Worm (Caenorhabditis elegans) whole organism, mixed stage, embryonic: ENCODE measurements around the gene K03B4.1.

Experiments used
- M03D4.4 ChIP-seq: sonication (generic microtip); optimal IDR thresholded peaks from 2 replicates; lab custom pipeline; 2017; ENCODE audit warnings: mild to moderate bottlenecking, missing genetic modification characterization, missing compliant biosample characterization
- bed-3 ChIP-seq: fragments of 200-800 bp; sonication (Bioruptor generic); optimal IDR thresholded peaks from 3 replicates; lab custom pipeline; 2018; ENCODE audit warnings: mild to moderate bottlenecking, missing genetic modification characterization, moderate library complexity, missing compliant biosample characterization
- blmp-1 ChIP-seq: fragments of 150-350 bp; optimal IDR thresholded peaks from 2 replicates; lab custom pipeline; 2014; ENCODE audit warnings: missing biosample characterization, missing genetic modification characterization
- ceh-39 ChIP-seq: fragments of 150-350 bp; optimal IDR thresholded peaks from 2 replicates; lab custom pipeline; 2014; ENCODE audit warnings: missing biosample characterization, missing genetic modification characterization
- ceh-43 ChIP-seq: fragments of 200-800 bp; sonication (Bioruptor generic); optimal IDR thresholded peaks from 2 replicates; lab custom pipeline; 2018; ENCODE audit warnings: mild to moderate bottlenecking, missing genetic modification characterization, moderate library complexity, missing compliant biosample characterization
- ceh-83 ChIP-seq: fragments of 200-800 bp; sonication (Bioruptor generic); optimal IDR thresholded peaks from 2 replicates; lab custom pipeline; 2018; ENCODE audit warnings: mild to moderate bottlenecking, missing genetic modification characterization, missing compliant biosample characterization
- ces-1 ChIP-seq: fragments of 150-350 bp; optimal IDR thresholded peaks from 2 replicates; lab custom pipeline; 2014; ENCODE audit warnings: missing biosample characterization, missing genetic modification reagents, missing genetic modification characterization
- cnd-1 ChIP-seq: fragments of 200-800 bp; sonication (Bioruptor generic); optimal IDR thresholded peaks from 2 replicates; lab custom pipeline; 2018; ENCODE audit warnings: mild to moderate bottlenecking, missing genetic modification characterization, missing compliant biosample characterization
- drap-1 ChIP-seq: fragments of 200-800 bp; sonication (Bioruptor generic); optimal IDR thresholded peaks from 3 replicates; lab custom pipeline; 2018; ENCODE audit warnings: mild to moderate bottlenecking, missing genetic modification characterization, missing compliant biosample characterization
- elt-1 ChIP-seq: sonication (generic microtip); optimal IDR thresholded peaks from 2 replicates; lab custom pipeline; 2017; ENCODE audit warnings: missing genetic modification characterization, mild to moderate bottlenecking, missing compliant biosample characterization, antibody characterized with exemption, moderate library complexity, borderline replicate concordance; ENCODE audit not compliant: insufficient read depth
- elt-3 ChIP-seq: fragments of 150-350 bp; optimal IDR thresholded peaks from 2 replicates; lab custom pipeline; 2014; ENCODE audit warnings: missing biosample characterization, missing genetic modification characterization
- flh-1 ChIP-seq: fragments of 200-800 bp; sonication (Bioruptor generic); optimal IDR thresholded peaks from 2 replicates; lab custom pipeline; 2018; ENCODE audit warnings: mild to moderate bottlenecking, missing genetic modification characterization, moderate library complexity, missing compliant biosample characterization
- ham-2 ChIP-seq: fragments of 200-800 bp; sonication (Bioruptor generic); optimal IDR thresholded peaks from 2 replicates; lab custom pipeline; 2018; ENCODE audit warnings: mild to moderate bottlenecking, missing genetic modification characterization, missing compliant biosample characterization
- hlh-1 ChIP-seq: fragments of 150-350 bp; optimal IDR thresholded peaks from 2 replicates; lab custom pipeline; 2014; ENCODE audit warnings: missing biosample characterization, missing genetic modification reagents, missing genetic modification characterization
- lin-13 ChIP-seq: fragments of 150-350 bp; optimal IDR thresholded peaks from 2 replicates; lab custom pipeline; 2014; ENCODE audit warnings: missing biosample characterization, missing genetic modification characterization
- lin-32 ChIP-seq: fragments of 200-800 bp; sonication (Bioruptor generic); optimal IDR thresholded peaks from 2 replicates; lab custom pipeline; 2018; ENCODE audit warnings: mild to moderate bottlenecking, missing genetic modification characterization, missing compliant biosample characterization
- lsy-2 ChIP-seq: fragments of 150-350 bp; optimal IDR thresholded peaks from 2 replicates; lab custom pipeline; 2014; ENCODE audit warnings: missing biosample characterization, missing genetic modification characterization
- mab-5 ChIP-seq: fragments of 150-350 bp; optimal IDR thresholded peaks from 2 replicates; lab custom pipeline; 2014; ENCODE audit warnings: missing biosample characterization, missing genetic modification characterization
- mep-1 ChIP-seq: fragments of 150-350 bp; optimal IDR thresholded peaks from 2 replicates; lab custom pipeline; 2017; ENCODE audit warnings: missing biosample characterization, missing genetic modification reagents, missing genetic modification characterization, inconsistent platforms
- mls-2 ChIP-seq: sonication (generic microtip); optimal IDR thresholded peaks from 2 replicates; lab custom pipeline; 2016; ENCODE audit warnings: mild to moderate bottlenecking, missing genetic modification characterization, moderate library complexity, missing compliant biosample characterization
- nhr-12 ChIP-seq: fragments of 150-350 bp; optimal IDR thresholded peaks from 2 replicates; lab custom pipeline; 2014; ENCODE audit warnings: missing biosample characterization, missing genetic modification characterization
- nhr-2 ChIP-seq: fragments of 150-350 bp; optimal IDR thresholded peaks from 2 replicates; lab custom pipeline; 2014; ENCODE audit warnings: missing biosample characterization, missing genetic modification characterization
- nhr-237 ChIP-seq: fragments of 150-350 bp; optimal IDR thresholded peaks from 2 replicates; lab custom pipeline; 2014; ENCODE audit warnings: missing biosample characterization, missing genetic modification characterization
- nhr-28 ChIP-seq: fragments of 150-350 bp; optimal IDR thresholded peaks from 2 replicates; lab custom pipeline; 2014; ENCODE audit warnings: missing biosample characterization, missing genetic modification characterization
- nhr-76 ChIP-seq: sonication (generic microtip); optimal IDR thresholded peaks from 2 replicates; lab custom pipeline; 2017; ENCODE audit warnings: missing biosample characterization, missing genetic modification characterization
- pha-4 ChIP-seq: fragments of 150-350 bp; optimal IDR thresholded peaks from 2 replicates; lab custom pipeline; 2018; ENCODE audit warnings: missing biosample characterization, missing genetic modification reagents, missing genetic modification characterization
- sem-2 ChIP-seq: fragments of 200-800 bp; sonication (Bioruptor generic); optimal IDR thresholded peaks from 2 replicates; lab custom pipeline; 2018; ENCODE audit warnings: mild to moderate bottlenecking, missing genetic modification characterization, missing compliant biosample characterization
- snpc-4 ChIP-seq: fragments of 150-350 bp; optimal IDR thresholded peaks from 2 replicates; lab custom pipeline; 2014; ENCODE audit warnings: missing biosample characterization, missing genetic modification characterization
- sptf-1 ChIP-seq: sonication (generic microtip); optimal IDR thresholded peaks from 2 replicates; lab custom pipeline; 2017; ENCODE audit warnings: mild to moderate bottlenecking, missing genetic modification characterization, moderate library complexity, missing compliant biosample characterization
- tbx-8 ChIP-seq: fragments of 200-800 bp; sonication (Bioruptor generic); optimal IDR thresholded peaks from 2 replicates; lab custom pipeline; 2018; ENCODE audit warnings: mild to moderate bottlenecking, missing genetic modification characterization, moderate library complexity, missing compliant biosample characterization
- unc-120 ChIP-seq: sonication (generic microtip); optimal IDR thresholded peaks from 2 replicates; lab custom pipeline; 2017; ENCODE audit warnings: missing genetic modification characterization, missing compliant biosample characterization; ENCODE audit not compliant: poor library complexity, severe bottlenecking
- unc-39 ChIP-seq: fragments of 150-350 bp; optimal IDR thresholded peaks from 2 replicates; lab custom pipeline; 2014; ENCODE audit warnings: missing biosample characterization, missing genetic modification characterization
- unc-62 ChIP-seq: fragments of 150-350 bp; optimal IDR thresholded peaks from 2 replicates; lab custom pipeline; 2014; ENCODE audit warnings: missing biosample characterization, missing genetic modification reagents, missing genetic modification characterization
- zip-8 ChIP-seq: fragments of 150-350 bp; optimal IDR thresholded peaks from 2 replicates; lab custom pipeline; 2014; ENCODE audit warnings: missing biosample characterization, missing genetic modification characterization
- ztf-11 ChIP-seq: fragments of 150-350 bp; optimal IDR thresholded peaks from 2 replicates; lab custom pipeline; 2014; ENCODE audit warnings: missing biosample characterization, missing genetic modification characterization

K03B4.1 gene

DNA sequence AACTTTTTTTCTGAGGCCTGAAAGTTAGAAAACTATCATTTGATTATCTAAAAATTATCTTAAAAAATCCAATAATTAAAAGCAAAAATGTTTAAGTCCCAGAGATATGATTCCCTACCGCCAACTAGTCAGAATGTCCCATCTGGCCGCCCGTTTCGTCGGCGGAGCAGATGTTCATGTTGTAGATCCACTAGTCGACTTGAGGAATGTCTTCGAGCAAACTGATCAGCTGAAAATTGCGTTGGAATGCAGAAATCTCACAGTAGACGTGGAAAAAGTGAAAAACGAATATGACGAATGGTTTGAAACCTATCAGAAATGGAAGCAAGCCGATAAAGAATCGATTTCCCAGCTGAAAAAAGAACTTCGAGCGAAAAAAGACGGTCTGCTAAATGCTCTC lies at the start of gene K03B4.1:
Gene K03B4.1 (plus strand): TSS at position 97 of the 400 bp plus-strand sequence.
- no peak for TF ChIP-seq mab-5 (tag; lab: Kevin White, UChicago)

DNA sequence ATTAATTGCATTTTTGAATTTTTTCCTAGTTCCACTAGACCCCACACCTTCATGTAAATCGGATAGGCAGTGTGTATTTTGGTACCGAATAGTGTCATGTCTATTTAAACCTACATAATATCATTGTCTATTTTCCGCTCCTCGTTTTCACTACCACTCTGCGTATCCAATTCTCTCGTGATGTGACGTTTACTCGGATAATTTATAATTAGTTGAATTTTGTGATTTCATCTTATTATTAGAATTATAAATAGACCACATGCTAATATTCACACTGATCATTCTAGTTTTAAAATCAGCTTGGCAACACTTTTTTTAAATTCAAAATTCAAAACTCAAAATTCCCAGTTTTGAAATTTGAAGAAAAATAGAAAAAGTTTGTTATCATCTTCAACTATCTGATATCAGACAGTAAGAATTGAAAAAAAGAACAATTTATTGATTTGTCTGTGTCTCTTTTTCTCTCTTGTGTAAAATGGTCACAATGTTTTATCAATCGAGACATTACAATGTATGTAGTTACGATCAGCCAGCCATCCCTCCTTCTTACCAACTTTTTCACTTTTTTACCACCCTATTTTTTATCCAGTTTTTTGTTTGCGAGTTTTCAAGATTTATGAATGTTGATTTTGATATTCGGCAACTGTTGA lies 48.5 kb upstream of the K03B4.1 start:
- TF ChIP-seq nhr-2 (tag; lab: Kevin White, UChicago) (no peak), elt-1 (tag; lab: Kevin White, UChicago) (no peak), nhr-28 (tag; lab: Kevin White, UChicago) (no peak), ceh-83 (GFP tag; lab: Kevin White, UChicago) (no peak), nhr-237 (no peak), flh-1 (GFP tag; lab: Kevin White, UChicago) (no peak), mls-2 (no peak), blmp-1 (no peak), mab-5 (tag; lab: Kevin White, UChicago) (no peak), nhr-76 (tag; lab: Kevin White, UChicago) (no peak)

DNA sequence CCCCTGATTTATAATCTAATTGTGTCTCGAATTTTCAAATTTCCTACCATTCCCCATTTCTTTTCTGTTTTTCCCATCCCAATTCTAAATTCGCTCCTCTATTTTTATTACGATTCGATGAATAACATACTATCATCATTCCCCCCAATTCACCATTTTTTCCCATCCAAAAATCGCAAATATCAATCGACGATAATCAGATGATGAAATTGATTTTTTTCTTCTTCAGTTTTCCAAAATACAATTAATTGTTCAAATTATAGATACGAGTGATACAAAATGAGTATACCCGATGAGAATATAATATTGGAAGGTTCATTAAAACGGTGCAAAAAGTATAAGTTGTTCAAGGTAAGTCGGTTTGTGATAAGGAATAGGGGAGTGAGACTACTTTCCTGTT lies 46.4 kb upstream of the K03B4.1 start, which contains the start of gene soc-1:
Gene soc-1 (plus strand): TSS at position 262 of the 400 bp plus-strand sequence.
- TF ChIP-seq snpc-4 (tag; lab: Kevin White, UChicago) (no peak), elt-3 (tag; lab: Kevin White, UChicago) (no peak), flh-1 (GFP tag; lab: Kevin White, UChicago) (no peak), elt-1 (tag; lab: Kevin White, UChicago) (no peak), unc-120 (no peak), lin-13 (tag; lab: Kevin White, UChicago) (no peak), ceh-83 (GFP tag; lab: Kevin White, UChicago) (no peak), ztf-11 (tag; lab: Kevin White, UChicago) (no peak), unc-62 (GFP tag; lab: Kevin White, UChicago) (no peak), blmp-1 (no peak), mab-5 (tag; lab: Kevin White, UChicago) (no peak), sem-2 (GFP tag; lab: Kevin White, UChicago) (no peak), pha-4 (no peak), M03D4.4 (no peak), zip-8 (tag; lab: Kevin White, UChicago) (no peak), nhr-237 (no peak)

DNA sequence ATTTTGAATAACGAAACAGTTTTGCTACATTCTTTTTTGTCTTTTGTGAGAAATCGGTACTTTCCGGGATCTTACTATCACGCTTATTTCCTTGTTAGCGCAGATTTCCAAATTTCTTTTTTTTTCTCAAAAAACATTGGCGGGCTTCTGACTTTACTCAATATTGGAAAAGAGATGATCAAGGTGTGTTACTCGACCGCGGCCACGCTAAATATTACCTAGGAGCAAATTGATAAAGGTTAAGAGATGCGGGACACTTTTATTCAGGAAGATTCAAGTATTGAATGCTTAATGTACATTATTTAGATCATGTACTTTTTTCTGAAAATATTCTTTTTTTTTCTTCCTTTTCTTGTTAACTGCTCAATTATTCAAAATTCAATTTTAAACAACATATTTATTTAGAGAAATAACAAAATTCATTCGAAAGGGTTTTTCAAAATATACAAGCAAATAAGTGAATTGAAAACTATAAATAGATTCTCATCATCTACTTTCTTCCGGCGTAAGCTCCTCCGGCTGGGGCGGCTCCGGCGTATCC lies 41.8 kb upstream of the K03B4.1 start:
- TF ChIP-seq ceh-83 (GFP tag; lab: Kevin White, UChicago), result no peak
- peak; percentile 55 for TF ChIP-seq nhr-237

DNA sequence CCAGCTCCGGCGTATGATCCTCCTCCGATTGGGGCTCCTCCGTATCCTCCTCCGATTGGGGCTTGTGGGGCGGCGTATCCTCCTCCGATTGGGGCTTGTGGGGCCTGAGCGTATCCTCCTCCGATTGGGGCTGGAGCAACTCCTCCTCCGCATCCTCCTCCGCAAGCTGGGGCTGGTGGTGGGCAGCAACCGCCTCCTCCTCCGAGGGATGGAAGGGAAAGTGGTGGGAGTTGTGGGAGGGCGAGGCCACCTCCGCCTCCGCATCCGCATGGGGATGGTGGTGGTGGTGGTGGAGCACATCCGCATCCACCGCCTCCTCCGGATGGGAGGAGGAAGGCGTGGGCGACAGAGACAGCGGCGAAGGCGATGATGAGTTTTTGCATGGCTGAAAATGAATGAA lies 41.3 kb upstream of the K03B4.1 start, which contains the start of gene F41F3.3:
Gene F41F3.3 (minus strand): TSS at position 383 of the 400 bp plus-strand sequence.
- TF ChIP-seq lsy-2 (tag; lab: Kevin White, UChicago), result no peak
- peak; percentile 18 for TF ChIP-seq unc-120
- TF ChIP-seq ham-2, result no peak
- peak; percentile 57 for TF ChIP-seq bed-3 (GFP tag; lab: Kevin White, UChicago)
- TF ChIP-seq unc-39 (tag; lab: Kevin White, UChicago), result no peak
- no peak for TF ChIP-seq ceh-83 (GFP tag; lab: Kevin White, UChicago)
- TF ChIP-seq sem-2 (GFP tag; lab: Kevin White, UChicago), result peak; percentile 14
- TF ChIP-seq elt-3 (tag; lab: Kevin White, UChicago), result no peak
- TF ChIP-seq ztf-11 (tag; lab: Kevin White, UChicago), result no peak
- no peak for TF ChIP-seq flh-1 (GFP tag; lab: Kevin White, UChicago)
- TF ChIP-seq pha-4, result no peak
- no peak for TF ChIP-seq ceh-39 (tag; lab: Kevin White, UChicago)
- TF ChIP-seq drap-1, result peak; percentile 15
- TF ChIP-seq nhr-76 (tag; lab: Kevin White, UChicago), result no peak
- no peak for TF ChIP-seq lin-13 (tag; lab: Kevin White, UChicago)
- TF ChIP-seq nhr-28 (tag; lab: Kevin White, UChicago), result no peak
- TF ChIP-seq nhr-12 (tag; lab: Kevin White, UChicago), result no peak
- TF ChIP-seq cnd-1, result no peak
- no peak for TF ChIP-seq ces-1
- TF ChIP-seq mep-1 (tag; lab: Kevin White, UChicago), result no peak
- TF ChIP-seq elt-1 (tag; lab: Kevin White, UChicago), result no peak
- TF ChIP-seq zip-8 (tag; lab: Kevin White, UChicago), result no peak
- TF ChIP-seq nhr-2 (tag; lab: Kevin White, UChicago), result no peak
- peak; percentile 34 for TF ChIP-seq M03D4.4
- no peak for TF ChIP-seq nhr-237
- TF ChIP-seq snpc-4 (tag; lab: Kevin White, UChicago), result no peak
- no peak for TF ChIP-seq unc-62 (GFP tag; lab: Kevin White, UChicago)
- no peak for TF ChIP-seq blmp-1
- TF ChIP-seq mab-5 (tag; lab: Kevin White, UChicago), result no peak
- TF ChIP-seq tbx-8 (GFP tag; lab: Kevin White, UChicago), result no peak
- TF ChIP-seq mls-2, result peak; percentile 68
- TF ChIP-seq ceh-43 (GFP tag; lab: Kevin White, UChicago), result no peak
- peak; percentile 23 for TF ChIP-seq lin-32 (GFP tag; lab: Kevin White, UChicago)
- TF ChIP-seq hlh-1 (tag; lab: Kevin White, UChicago), result no peak
- TF ChIP-seq sptf-1 (tag; lab: Kevin White, UChicago), result peak; percentile 64
